Worm (Caenorhabditis elegans) whole organism, midembryonic: ENCODE measurements around the gene F53B1.2.

Experiments used
- T22C8.4 ChIP-seq: fragments of 200-800 bp; sonication (Bioruptor generic); IDR thresholded peaks from 2 replicates; pipeline ENCODE4 v1.3.6; 2022; ENCODE audit warnings: missing genetic modification characterization, missing compliant biosample characterization
- cog-1 ChIP-seq: sonication (generic microtip); optimal IDR thresholded peaks from 2 replicates; lab custom pipeline; 2016; ENCODE audit warnings: missing genetic modification characterization, missing compliant biosample characterization
- flt-1 ChIP-seq: fragments of 200-800 bp; sonication (Bioruptor generic); IDR thresholded peaks from 2 replicates; pipeline ENCODE4 v1.3.6; 2022; ENCODE audit warnings: missing genetic modification characterization, missing compliant biosample characterization
- klf-2 ChIP-seq: fragments of 200-800 bp; sonication (Bioruptor generic); conservative IDR thresholded peaks from 2 replicates; pipeline ENCODE4 v1.3.6; 2022; ENCODE audit warnings: missing genetic modification reagents, missing genetic modification characterization, missing compliant biosample characterization
- med-1 ChIP-seq: sonication (generic microtip); optimal IDR thresholded peaks from 2 replicates; lab custom pipeline; 2017; ENCODE audit warnings: missing genetic modification characterization, mild to moderate bottlenecking, missing compliant biosample characterization, antibody characterized with exemption, missing genetic modification reagents; ENCODE audit not compliant: insufficient read depth
- ref-1 ChIP-seq: fragments of 200-800 bp; sonication (Bioruptor generic); conservative IDR thresholded peaks from 2 replicates; pipeline ENCODE4 v1.3.6; 2022; ENCODE audit warnings: missing genetic modification reagents, missing genetic modification characterization, missing compliant biosample characterization
- tab-1 ChIP-seq: fragments of 200-800 bp; sonication (Bioruptor generic); IDR thresholded peaks from 2 replicates; pipeline ENCODE4 v1.3.6; 2022; ENCODE audit warnings: missing genetic modification characterization, missing compliant biosample characterization
- ztf-23 ChIP-seq: fragments of 200-800 bp; sonication (Bioruptor generic); IDR thresholded peaks from 2 replicates; pipeline ENCODE4 v1.3.6; 2022; ENCODE audit warnings: missing genetic modification reagents, missing genetic modification characterization, missing compliant biosample characterization

- no peak for TF ChIP-seq tab-1
- no peak for TF ChIP-seq med-1 (GFP tag; lab: Kevin White, UChicago)
- TF ChIP-seq T22C8.4 (GFP tag; lab: Robert Waterston, UW), result no peak
- TF ChIP-seq ztf-23, result no peak
- no peak for TF ChIP-seq cog-1 (tag; lab: Kevin White, UChicago)
- no peak for TF ChIP-seq ref-1 (GFP tag; lab: Robert Waterston, UW)
- no peak for TF ChIP-seq flt-1 (GFP tag; lab: Robert Waterston, UW)
- no peak for TF ChIP-seq klf-2 (GFP tag; lab: Robert Waterston, UW)
These were observed 30.1 kb downstream of the F53B1.2 start for ce11 chrX:2138923-2139322.
